Worm (Caenorhabditis elegans) whole organism, midembryonic: ENCODE measurements around the gene F42C5.5.

ENCODE experiments used
- T22C8.4 ChIP-seq: fragments of 200-800 bp; sonication (Bioruptor generic); IDR thresholded peaks from 2 replicates; pipeline ENCODE4 v1.3.6; 2022; ENCODE audit warnings: missing genetic modification characterization, missing compliant biosample characterization
- cog-1 ChIP-seq: sonication (generic microtip); optimal IDR thresholded peaks from 2 replicates; lab custom pipeline; 2016; ENCODE audit warnings: missing genetic modification characterization, missing compliant biosample characterization
- flt-1 ChIP-seq: fragments of 200-800 bp; sonication (Bioruptor generic); IDR thresholded peaks from 2 replicates; pipeline ENCODE4 v1.3.6; 2022; ENCODE audit warnings: missing genetic modification characterization, missing compliant biosample characterization
- klf-2 ChIP-seq: fragments of 200-800 bp; sonication (Bioruptor generic); conservative IDR thresholded peaks from 2 replicates; pipeline ENCODE4 v1.3.6; 2022; ENCODE audit warnings: missing genetic modification reagents, missing genetic modification characterization, missing compliant biosample characterization
- med-1 ChIP-seq: sonication (generic microtip); optimal IDR thresholded peaks from 2 replicates; lab custom pipeline; 2017; ENCODE audit warnings: missing genetic modification characterization, mild to moderate bottlenecking, missing compliant biosample characterization, antibody characterized with exemption, missing genetic modification reagents; ENCODE audit not compliant: insufficient read depth
- ref-1 ChIP-seq: fragments of 200-800 bp; sonication (Bioruptor generic); conservative IDR thresholded peaks from 2 replicates; pipeline ENCODE4 v1.3.6; 2022; ENCODE audit warnings: missing genetic modification reagents, missing genetic modification characterization, missing compliant biosample characterization
- tab-1 ChIP-seq: fragments of 200-800 bp; sonication (Bioruptor generic); IDR thresholded peaks from 2 replicates; pipeline ENCODE4 v1.3.6; 2022; ENCODE audit warnings: missing genetic modification characterization, missing compliant biosample characterization
- ztf-23 ChIP-seq: fragments of 200-800 bp; sonication (Bioruptor generic); IDR thresholded peaks from 2 replicates; pipeline ENCODE4 v1.3.6; 2022; ENCODE audit warnings: missing genetic modification reagents, missing genetic modification characterization, missing compliant biosample characterization
- ztf-29 ChIP-seq: fragments of 200-800 bp; sonication (Bioruptor generic); IDR thresholded peaks from 2 replicates; pipeline ENCODE4 v1.3.6; 2022; ENCODE audit warnings: missing genetic modification reagents, missing genetic modification characterization, missing compliant biosample characterization

The F42C5.5 gene

DNA sequence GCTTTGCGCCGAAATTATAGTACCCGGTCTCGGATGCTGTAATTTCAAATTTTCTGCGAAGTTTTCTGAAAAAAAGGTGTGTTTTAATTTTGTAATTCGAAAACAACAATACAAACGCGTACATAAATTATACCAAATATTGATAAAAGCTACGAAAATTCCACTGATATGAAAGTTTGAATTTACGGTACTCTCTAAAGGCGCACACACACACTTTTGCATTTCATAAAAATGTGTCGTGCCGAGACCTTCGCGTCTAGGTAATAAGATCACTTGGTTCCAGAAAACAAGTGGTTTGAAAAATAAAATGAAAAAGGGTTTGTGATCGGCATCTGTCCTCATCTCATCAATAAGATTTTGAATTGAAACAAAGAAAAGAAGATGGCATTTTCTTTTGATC is 16.8 kb upstream of the F42C5.5 start:
- no peak for TF ChIP-seq med-1 (GFP tag; lab: Kevin White, UChicago)
- TF ChIP-seq ztf-29 = no peak
- no peak for TF ChIP-seq ref-1 (GFP tag; lab: Robert Waterston, UW)
- TF ChIP-seq flt-1 (GFP tag; lab: Robert Waterston, UW) = no peak
- TF ChIP-seq cog-1 = no peak
- no peak for TF ChIP-seq ztf-23 (GFP tag; lab: Robert Waterston, UW)
- no peak for TF ChIP-seq T22C8.4 (GFP tag; lab: Robert Waterston, UW)
- TF ChIP-seq tab-1 = no peak
- no peak for TF ChIP-seq klf-2 (GFP tag; lab: Robert Waterston, UW)

DNA sequence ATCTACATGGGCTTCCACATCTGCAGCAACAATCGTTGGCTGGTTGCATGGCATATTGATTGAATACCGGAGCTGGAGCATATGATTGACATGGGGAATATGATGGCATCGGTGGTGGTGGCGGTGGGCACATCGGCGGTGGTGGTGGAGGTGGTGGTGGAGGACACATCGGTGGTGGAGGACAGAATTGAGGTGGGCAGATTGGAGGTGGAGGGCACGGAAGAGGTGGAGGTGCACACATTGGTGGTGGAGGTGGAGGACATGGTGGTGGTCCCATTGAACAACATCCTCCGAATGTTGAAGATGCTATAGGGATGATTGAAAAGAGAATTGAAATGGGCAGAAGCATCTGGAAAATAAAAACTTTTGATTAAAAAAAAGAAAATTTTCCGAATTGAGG is 16.4 kb upstream of the F42C5.5 start, which contains the start of gene grl-4:
grl-4 (minus strand) TSS at position 351 of the 400 bp plus-strand sequence.
- no peak for TF ChIP-seq T22C8.4 (GFP tag; lab: Robert Waterston, UW)
- no peak for TF ChIP-seq ztf-29
- TF ChIP-seq tab-1 = no peak
- no peak for TF ChIP-seq med-1 (GFP tag; lab: Kevin White, UChicago)
- TF ChIP-seq cog-1 = no peak
- TF ChIP-seq ref-1 (GFP tag; lab: Robert Waterston, UW) = no peak
- TF ChIP-seq ztf-23 (GFP tag; lab: Robert Waterston, UW) = no peak
- no peak for TF ChIP-seq klf-2 (GFP tag; lab: Robert Waterston, UW)
- no peak for TF ChIP-seq flt-1 (GFP tag; lab: Robert Waterston, UW)

DNA sequence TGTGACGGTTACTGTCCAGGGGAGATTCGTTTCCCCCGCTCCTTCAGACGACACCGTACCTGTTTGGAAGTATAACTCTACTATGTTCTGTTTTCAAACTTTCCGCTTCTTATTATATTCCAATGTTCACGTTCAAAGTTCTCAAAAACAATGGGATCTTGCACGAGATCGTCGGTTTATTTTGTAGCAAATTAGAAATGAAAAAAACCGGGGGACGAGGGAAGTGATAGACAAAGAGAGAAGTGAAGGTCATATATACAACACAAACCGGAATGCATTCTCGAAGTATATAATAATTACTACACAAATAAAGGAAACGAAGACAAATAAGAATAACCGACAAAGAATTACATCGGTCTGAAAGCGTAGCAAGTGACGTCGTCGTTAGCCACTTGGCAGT is 15.7 kb upstream of the F42C5.5 start:
- TF ChIP-seq med-1 (GFP tag; lab: Kevin White, UChicago) (no peak), T22C8.4 (GFP tag; lab: Robert Waterston, UW) (no peak), klf-2 (GFP tag; lab: Robert Waterston, UW) (no peak), ref-1 (GFP tag; lab: Robert Waterston, UW) (no peak), flt-1 (GFP tag; lab: Robert Waterston, UW) (no peak), ztf-29 (no peak), tab-1 (no peak), ztf-23 (GFP tag; lab: Robert Waterston, UW) (no peak), cog-1 (no peak)

DNA sequence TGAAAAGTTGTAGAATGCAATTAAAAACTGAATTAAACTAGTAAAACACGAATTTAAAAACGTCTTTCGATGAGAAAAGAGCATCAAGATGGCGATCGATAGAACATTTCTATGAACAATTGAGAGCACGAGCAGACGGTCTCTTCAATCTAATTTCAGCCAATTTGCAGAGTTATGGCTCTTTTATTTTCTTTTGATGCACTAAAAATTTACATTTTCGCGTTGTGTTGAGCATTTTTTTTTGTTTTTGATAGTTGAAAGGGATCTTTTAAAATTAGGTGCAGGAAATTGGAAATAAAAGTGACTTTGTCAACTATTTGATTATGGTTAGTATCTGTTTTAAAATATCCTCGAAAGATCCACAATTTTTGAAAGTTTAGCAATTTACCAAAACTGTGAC is 15.0 kb upstream of the F42C5.5 start, which contains the start of gene F42C5.6:
F42C5.6 (minus strand) TSS at position 101 of the 400 bp plus-strand sequence.
- TF ChIP-seq ztf-23 (GFP tag; lab: Robert Waterston, UW) (no peak), cog-1 (no peak), T22C8.4 (GFP tag; lab: Robert Waterston, UW) (no peak), med-1 (GFP tag; lab: Kevin White, UChicago) (no peak), flt-1 (GFP tag; lab: Robert Waterston, UW) (no peak), klf-2 (GFP tag; lab: Robert Waterston, UW) (no peak), tab-1 (no peak), ztf-29 (no peak), ref-1 (GFP tag; lab: Robert Waterston, UW) (no peak)

DNA sequence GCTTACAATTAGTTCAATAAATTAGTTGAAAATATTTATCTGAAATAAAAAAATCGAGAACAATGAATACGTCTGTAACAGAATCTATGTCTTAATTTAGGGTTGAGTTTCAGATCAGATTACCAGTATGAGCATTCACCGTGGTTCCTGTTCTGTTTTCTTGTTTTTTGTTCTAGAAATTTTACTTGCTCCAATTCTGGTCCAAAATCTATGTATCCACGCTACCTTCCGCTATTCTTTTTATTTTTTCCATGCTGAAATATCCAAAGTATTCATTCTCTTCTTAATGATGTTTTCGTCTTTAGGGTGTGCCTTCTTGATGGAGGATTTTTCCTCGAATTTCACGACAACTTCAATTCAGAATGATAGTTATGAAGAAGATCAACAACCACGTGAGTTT is 11.3 kb upstream of the F42C5.5 start, which contains the start of gene npr-27:
npr-27 (plus strand) TSS at position 301 of the 400 bp plus-strand sequence.
- no peak for TF ChIP-seq ref-1 (GFP tag; lab: Robert Waterston, UW)
- TF ChIP-seq cog-1 = no peak
- no peak for TF ChIP-seq ztf-23 (GFP tag; lab: Robert Waterston, UW)
- no peak for TF ChIP-seq flt-1 (GFP tag; lab: Robert Waterston, UW)
- TF ChIP-seq med-1 (GFP tag; lab: Kevin White, UChicago) = no peak
- TF ChIP-seq klf-2 (GFP tag; lab: Robert Waterston, UW) = no peak
- TF ChIP-seq tab-1 = no peak
- TF ChIP-seq T22C8.4 (GFP tag; lab: Robert Waterston, UW) = no peak
- TF ChIP-seq ztf-29 = no peak

DNA sequence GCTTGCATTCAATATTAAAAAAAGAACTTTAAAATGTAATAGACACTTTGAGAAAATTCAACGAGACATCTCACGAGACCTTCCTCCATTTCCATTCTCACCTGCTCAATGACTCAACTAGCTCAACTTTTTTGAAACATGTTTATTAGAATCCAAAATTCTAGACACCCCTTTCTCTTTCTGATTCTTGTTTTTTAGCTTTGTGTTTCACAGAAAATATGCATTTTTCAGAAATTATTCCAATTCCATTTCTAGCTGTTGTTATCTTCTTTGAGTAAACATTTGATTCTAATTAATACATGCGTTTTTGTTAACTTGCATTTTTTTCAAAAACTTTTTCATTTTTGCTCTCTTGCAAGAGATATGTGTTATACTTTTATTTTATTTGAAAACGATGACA is 7.5 kb upstream of the F42C5.5 start:
- TF ChIP-seq ztf-23 (GFP tag; lab: Robert Waterston, UW) (no peak), ref-1 (GFP tag; lab: Robert Waterston, UW) (no peak), ztf-29 (no peak), flt-1 (GFP tag; lab: Robert Waterston, UW) (no peak), tab-1 (no peak), T22C8.4 (GFP tag; lab: Robert Waterston, UW) (no peak), klf-2 (GFP tag; lab: Robert Waterston, UW) (no peak)

DNA sequence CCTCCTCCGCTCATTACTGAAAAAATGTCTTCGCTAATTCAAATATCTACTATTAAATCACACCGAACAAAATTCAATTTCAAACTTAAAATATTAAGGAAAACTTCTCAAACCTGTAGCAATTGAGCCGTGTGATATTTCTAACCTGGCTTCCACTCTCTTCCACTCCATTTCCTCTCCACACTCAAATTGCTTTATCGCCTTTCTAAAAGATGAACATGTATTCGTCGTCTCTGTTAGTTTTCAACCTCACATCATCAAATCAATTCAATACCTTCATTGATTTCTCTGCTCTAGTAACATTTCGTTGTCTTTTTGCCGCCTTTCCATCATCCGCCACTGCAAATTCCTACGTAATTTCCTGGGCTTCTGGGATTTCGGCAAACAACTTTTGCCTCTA is 2.1 kb downstream of the F42C5.5 start, which contains the start of gene F42C5.4:
F42C5.4 (minus strand) TSS at position 171 of the 400 bp plus-strand sequence.
- TF ChIP-seq flt-1 (GFP tag; lab: Robert Waterston, UW) = no peak

DNA sequence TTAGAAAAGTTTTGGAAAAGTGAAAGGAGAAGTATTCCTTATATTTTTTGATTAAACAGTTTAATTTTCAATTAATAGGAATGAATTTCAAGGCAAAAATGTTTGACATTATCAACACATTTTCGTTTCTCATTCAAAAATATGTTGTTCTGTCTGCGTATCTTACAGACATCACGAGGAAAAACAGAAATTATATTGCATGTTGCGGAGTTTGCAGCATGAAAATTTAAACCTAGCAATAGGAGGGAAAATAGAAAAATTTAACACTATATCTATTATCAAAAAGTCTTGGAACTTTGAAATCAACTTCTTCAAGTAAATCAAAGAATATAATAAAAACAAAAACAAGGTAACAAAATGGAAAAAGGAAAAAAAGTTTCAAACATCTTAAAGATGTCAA is 3.0 kb downstream of the F42C5.5 start:
- TF ChIP-seq ztf-29 = no peak
- no peak for TF ChIP-seq ref-1 (GFP tag; lab: Robert Waterston, UW)

DNA sequence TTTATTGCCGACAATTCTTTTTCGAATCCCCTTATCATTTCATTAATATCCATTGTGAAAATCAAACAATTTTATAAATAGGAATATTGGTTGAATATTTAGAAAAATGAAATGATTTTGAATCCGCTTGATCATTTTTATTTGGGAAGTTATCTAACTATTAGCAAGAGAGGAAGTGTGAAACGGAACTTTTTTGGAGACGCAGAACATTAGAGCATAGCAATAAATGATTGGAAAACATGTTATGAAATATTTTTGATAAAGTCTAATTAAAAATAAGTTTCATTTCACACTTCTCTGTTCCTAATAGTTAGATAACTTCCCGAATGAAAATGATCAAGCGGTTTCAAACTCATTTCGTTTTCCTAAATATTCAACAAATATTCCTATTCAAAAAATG is 6.5 kb downstream of the F42C5.5 start, which contains the start of gene F42C5.3:
F42C5.3 (minus strand) TSS at position 101 of the 400 bp plus-strand sequence.
- TF ChIP-seq ztf-23 (GFP tag; lab: Robert Waterston, UW) (no peak), flt-1 (GFP tag; lab: Robert Waterston, UW) (no peak), klf-2 (GFP tag; lab: Robert Waterston, UW) (no peak), ztf-29 (no peak), tab-1 (no peak), T22C8.4 (GFP tag; lab: Robert Waterston, UW) (no peak), ref-1 (GFP tag; lab: Robert Waterston, UW) (no peak), med-1 (GFP tag; lab: Kevin White, UChicago) (no peak)

DNA sequence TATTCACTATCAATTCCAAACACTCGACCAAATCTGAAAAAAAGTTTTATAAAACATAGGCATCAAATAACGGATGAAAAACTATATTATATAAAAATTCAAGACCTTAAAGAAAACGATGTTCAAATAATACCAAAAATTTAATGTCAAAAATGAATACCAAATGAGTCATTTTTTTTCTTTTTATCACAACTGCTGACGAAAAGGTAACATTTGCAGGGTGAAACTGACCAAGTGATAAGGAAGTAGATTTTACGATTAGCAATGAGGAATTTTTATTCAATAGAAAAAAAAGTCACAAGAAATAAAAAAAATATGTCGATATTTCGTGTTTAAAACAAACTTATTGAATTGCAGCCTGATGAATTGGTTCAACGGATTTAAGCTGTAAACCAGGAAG is 8.2 kb downstream of the F42C5.5 start, which contains the start of gene C06E4.8:
C06E4.8 (minus strand) TSS at position 37 of the 400 bp plus-strand sequence.
- TF ChIP-seq T22C8.4 (GFP tag; lab: Robert Waterston, UW) (no peak), klf-2 (GFP tag; lab: Robert Waterston, UW) (no peak), med-1 (GFP tag; lab: Kevin White, UChicago) (no peak), cog-1 (no peak), ztf-23 (GFP tag; lab: Robert Waterston, UW) (no peak), tab-1 (no peak), flt-1 (GFP tag; lab: Robert Waterston, UW) (no peak), ref-1 (GFP tag; lab: Robert Waterston, UW) (no peak), ztf-29 (no peak)
